Worm (Caenorhabditis elegans) whole organism, young adult: Measurements from ENCODE around the gene grl-25.
A peak's percentile ranks its signal among the peaks of the same experiment; 100 is the strongest.
"Not testable (repeated sequence)": the region's sequence is repeated elsewhere in the genome, so short reads cannot be mapped to it uniquely, and the experiment has no call there.

Experiments used
- F57C9.4 ChIP-seq: sonication (generic microtip); optimal IDR thresholded peaks from 2 replicates; lab custom pipeline; 2017; ENCODE audit warnings: mild to moderate bottlenecking, missing genetic modification characterization, missing compliant biosample characterization
- T07F8.4 ChIP-seq: sonication (generic microtip); optimal IDR thresholded peaks from 2 replicates; lab custom pipeline; 2016; ENCODE audit warnings: mild to moderate bottlenecking, missing genetic modification characterization, moderate library complexity, missing compliant biosample characterization
- Y56A3A.18 ChIP-seq: fragments of 200-800 bp; sonication (Bioruptor generic); IDR thresholded peaks from 2 replicates; pipeline ENCODE4 v1.3.6; 2022; ENCODE audit warnings: missing genetic modification reagents, missing genetic modification characterization, missing compliant biosample characterization
- Y95B8A.8 ChIP-seq: fragments of 200-800 bp; sonication (Bioruptor generic); IDR thresholded peaks from 2 replicates; pipeline ENCODE4 v1.3.6; 2022; ENCODE audit warnings: missing genetic modification reagents, missing genetic modification characterization, missing compliant biosample characterization
- aptf-2 ChIP-seq: fragments of 200-800 bp; sonication (Bioruptor generic); conservative IDR thresholded peaks from 2 replicates; pipeline ENCODE4 v1.3.6; 2022; ENCODE audit warnings: missing genetic modification reagents, missing genetic modification characterization, missing compliant biosample characterization
- attf-5 ChIP-seq: fragments of 200-800 bp; sonication (Bioruptor generic); optimal IDR thresholded peaks from 2 replicates; lab custom pipeline; 2018; ENCODE audit warnings: mild to moderate bottlenecking, missing genetic modification characterization, missing compliant biosample characterization
- bed-1 ChIP-seq: fragments of 200-800 bp; sonication (Bioruptor generic); IDR thresholded peaks from 2 replicates; pipeline ENCODE4 v1.3.6; 2022; ENCODE audit warnings: missing genetic modification reagents, missing genetic modification characterization, missing compliant biosample characterization
- ccch-3 ChIP-seq: fragments of 200-800 bp; sonication (Bioruptor generic); optimal IDR thresholded peaks from 2 replicates; lab custom pipeline; 2018; ENCODE audit warnings: mild to moderate bottlenecking, missing genetic modification characterization, missing compliant biosample characterization
- ceh-40 ChIP-seq: fragments of 200-800 bp; sonication (Bioruptor generic); IDR thresholded peaks from 2 replicates; pipeline ENCODE4 v1.3.6; 2022; ENCODE audit warnings: missing genetic modification characterization, missing compliant biosample characterization
- ceh-79 ChIP-seq: sonication (generic microtip); optimal IDR thresholded peaks from 2 replicates; lab custom pipeline; 2017; ENCODE audit warnings: mild to moderate bottlenecking, missing genetic modification characterization, missing compliant biosample characterization
- ceh-91 ChIP-seq: fragments of 200-800 bp; sonication (Bioruptor generic); IDR thresholded peaks from 2 replicates; pipeline ENCODE4 v1.3.6; 2022; ENCODE audit warnings: missing genetic modification reagents, missing genetic modification characterization, missing compliant biosample characterization
- die-1 ChIP-seq: sonication (generic microtip); optimal IDR thresholded peaks from 2 replicates; lab custom pipeline; 2016; ENCODE audit warnings: missing genotype, mild to moderate bottlenecking, missing genetic modification characterization, missing compliant biosample characterization
- egrh-3 ChIP-seq: fragments of 200-800 bp; sonication (Bioruptor generic); IDR thresholded peaks from 2 replicates; pipeline ENCODE4 v1.3.6; 2022; ENCODE audit warnings: missing genetic modification reagents, missing genetic modification characterization, missing compliant biosample characterization
- fkh-3 ChIP-seq: sonication (generic microtip); optimal IDR thresholded peaks from 2 replicates; lab custom pipeline; 2016; ENCODE audit warnings: mild to moderate bottlenecking, missing genetic modification characterization, missing compliant biosample characterization
- him-1 ChIP-seq: sonication (generic microtip); optimal IDR thresholded peaks from 2 replicates; lab custom pipeline; 2016; ENCODE audit warnings: missing genotype, missing genetic modification reagents, missing genetic modification characterization, missing compliant biosample characterization
- hlh-26 ChIP-seq: fragments of 200-800 bp; sonication (Bioruptor generic); conservative IDR thresholded peaks from 2 replicates; pipeline ENCODE4 v1.3.6; 2022; ENCODE audit warnings: missing genetic modification reagents, missing genetic modification characterization, missing compliant biosample characterization
- hmg-1.2 ChIP-seq: fragments of 200-800 bp; sonication (Bioruptor generic); IDR thresholded peaks from 2 replicates; pipeline ENCODE4 v1.3.6; 2022; ENCODE audit warnings: missing genetic modification reagents, missing genetic modification characterization, missing compliant biosample characterization
- hsf-1 ChIP-seq: fragments of 200-800 bp; sonication (Bioruptor generic); IDR thresholded peaks from 2 replicates; pipeline ENCODE4 v1.3.6; 2022; ENCODE audit warnings: missing genetic modification reagents, missing genetic modification characterization, missing compliant biosample characterization
- lin-35 ChIP-seq, 3 experiments: fragments of 150-350 bp in 2 of 3; sonication (generic microtip) in 1 of 3; optimal IDR thresholded peaks; 2 replicates each; lab custom pipeline; 2014 to 2018; ENCODE audit warnings: missing biosample characterization in 3 of 3, missing genetic modification characterization in 3 of 3, missing genetic modification reagents in 3 of 3
- lin-54 ChIP-seq: fragments of 200-800 bp; sonication (Bioruptor generic); optimal IDR thresholded peaks from 2 replicates; lab custom pipeline; 2018; ENCODE audit warnings: mild to moderate bottlenecking, missing genetic modification characterization, missing compliant biosample characterization
- lir-1 ChIP-seq: fragments of 200-800 bp; sonication (Bioruptor generic); conservative IDR thresholded peaks from 2 replicates; pipeline ENCODE4 v1.3.6; 2022; ENCODE audit warnings: missing genetic modification reagents, missing genetic modification characterization, missing compliant biosample characterization
- lsl-1 ChIP-seq: fragments of 200-800 bp; sonication (Bioruptor generic); optimal IDR thresholded peaks from 2 replicates; lab custom pipeline; 2018; ENCODE audit warnings: mild to moderate bottlenecking, missing genetic modification characterization, moderate library complexity, missing compliant biosample characterization
- lsy-27 ChIP-seq: sonication (generic microtip); optimal IDR thresholded peaks from 2 replicates; lab custom pipeline; 2017; ENCODE audit warnings: missing genetic modification characterization, mild to moderate bottlenecking, missing compliant biosample characterization, antibody characterized with exemption, missing genotype, borderline replicate concordance; ENCODE audit not compliant: insufficient read depth
- madf-10 ChIP-seq: sonication (generic microtip); optimal IDR thresholded peaks from 2 replicates; lab custom pipeline; 2016; ENCODE audit warnings: mild to moderate bottlenecking, missing genetic modification characterization, missing compliant biosample characterization
- mxl-1 ChIP-seq: sonication (generic microtip); optimal IDR thresholded peaks from 2 replicates; lab custom pipeline; 2016; ENCODE audit warnings: missing genetic modification characterization, missing compliant biosample characterization
- nhr-90 ChIP-seq: sonication (generic microtip); optimal IDR thresholded peaks from 2 replicates; lab custom pipeline; 2016; ENCODE audit warnings: missing genotype, mild to moderate bottlenecking, missing genetic modification characterization, missing compliant biosample characterization
- rcor-1 ChIP-seq: fragments of 200-800 bp; sonication (Bioruptor generic); IDR thresholded peaks from 2 replicates; pipeline ENCODE4 v1.3.6; 2022; ENCODE audit warnings: missing genetic modification reagents, missing genetic modification characterization, missing compliant biosample characterization
- repo-1 ChIP-seq: sonication (generic microtip); optimal IDR thresholded peaks from 2 replicates; lab custom pipeline; 2017; ENCODE audit warnings: mild to moderate bottlenecking, missing genetic modification characterization, missing compliant biosample characterization
- rpc-1 ChIP-seq, 2 experiments: fragments of 150-350 bp in 1 of 2; sonication (generic microtip) in 1 of 2; optimal IDR thresholded peaks; 2 replicates each; lab custom pipeline; 2014 to 2018; ENCODE audit warnings: missing biosample characterization in 1 of 2, missing genetic modification characterization in 1 of 2, missing genetic modification reagents in 1 of 2, missing genotype in 1 of 2
- sptf-2 ChIP-seq: fragments of 200-800 bp; sonication (Bioruptor generic); optimal IDR thresholded peaks from 2 replicates; lab custom pipeline; 2018; ENCODE audit warnings: mild to moderate bottlenecking, missing genetic modification characterization, missing compliant biosample characterization
- ztf-18 ChIP-seq: sonication (generic microtip); optimal IDR thresholded peaks from 2 replicates; lab custom pipeline; 2016; ENCODE audit warnings: missing genotype, mild to moderate bottlenecking, missing genetic modification characterization, missing compliant biosample characterization
- ztf-6 ChIP-seq: fragments of 200-800 bp; sonication (Bioruptor generic); IDR thresholded peaks from 2 replicates; pipeline ENCODE4 v1.3.6; 2022; ENCODE audit warnings: missing genetic modification reagents, missing genetic modification characterization, missing compliant biosample characterization

The grl-25 gene

ce11 chrIII:8988544-8988943 lies 26.5 kb downstream of the grl-25 start:
- TF ChIP-seq lin-35 (GFP tag; optimal IDR thresholded peaks at IDR 0.05; lab: Kevin White, UChicago) (peak in 1 of 3 experiments; percentile 3), F57C9.4 (tag; lab: Kevin White, UChicago) (no peak), him-1 (tag; lab: Kevin White, UChicago) (no peak), sptf-2 (GFP tag; lab: Kevin White, UChicago) (no peak), lin-54 (no peak), fkh-3 (tag; lab: Kevin White, UChicago) (no peak), hsf-1 (0 out of 2 replicates have a peak, but pooled peaks have one; percentile 7)

ce11 chrIII:8989752-8990151 lies 27.7 kb downstream of the grl-25 start, which contains the start of gene R08D7.7:
Gene R08D7.7, plus strand, starts transcription at chrIII:8990052.
- not testable (repeated sequence) for TF ChIP-seq die-1; T07F8.4; rpc-1 (optimal IDR thresholded peaks at IDR 0.05; lab: Kevin White, UChicago); rpc-1 (tag; optimal IDR thresholded peaks at IDR 0.05; lab: Kevin White, UChicago)

- TF ChIP-seq ceh-91 (GFP tag; lab: Robert Waterston, UW) (no peak), Y56A3A.18 (GFP tag; lab: Robert Waterston, UW) (no peak), aptf-2 (GFP tag; lab: Robert Waterston, UW) (no peak), ztf-6 (no peak)
These were observed 34.6 kb downstream of the grl-25 start, which contains the start of gene skat-1 for ce11 chrIII:8996686-8997085. Gene skat-1, minus strand, starts transcription at chrIII:8996786.

ce11 chrIII:8997821-8998220 lies 35.7 kb downstream of the grl-25 start:
- no peak for TF ChIP-seq repo-1 (tag; lab: Kevin White, UChicago)
- no peak for TF ChIP-seq ztf-18 (tag; lab: Kevin White, UChicago)
- no peak for TF ChIP-seq bed-1 (GFP tag; lab: Robert Waterston, UW)
- TF ChIP-seq mxl-1 (tag; lab: Kevin White, UChicago), result no peak
- TF ChIP-seq lsy-27 (tag; lab: Kevin White, UChicago), result no peak
- no peak for TF ChIP-seq lsl-1
- TF ChIP-seq him-1 (tag; lab: Kevin White, UChicago), result no peak
- no peak for TF ChIP-seq egrh-3 (GFP tag; lab: Robert Waterston, UW)
- no peak for TF ChIP-seq hlh-26 (GFP tag; lab: Robert Waterston, UW)
- no peak for TF ChIP-seq nhr-90 (tag; lab: Kevin White, UChicago)
- no peak for TF ChIP-seq rcor-1 (GFP tag; lab: Robert Waterston, UW)
- TF ChIP-seq attf-5, result no peak
- TF ChIP-seq ceh-79 (tag; lab: Kevin White, UChicago), result no peak
- no peak for TF ChIP-seq madf-10 (tag; lab: Kevin White, UChicago)
- TF ChIP-seq ceh-40 (GFP tag; lab: Robert Waterston, UW), result no peak
- no peak for TF ChIP-seq ccch-3 (GFP tag; lab: Kevin White, UChicago)
- no peak for TF ChIP-seq hmg-1.2 (GFP tag; lab: Robert Waterston, UW)
- no peak for TF ChIP-seq lir-1

- TF ChIP-seq hmg-1.2 (GFP tag; lab: Robert Waterston, UW), result peak; percentile 19; the same call in 1 of the 2 replicates
- no peak for TF ChIP-seq Y95B8A.8 (GFP tag; lab: Robert Waterston, UW)
These were observed 36.8 kb downstream of the grl-25 start for ce11 chrIII:8998884-8999283.
